Worm (Caenorhabditis elegans) whole organism, L4/young adult: ENCODE measurements around the gene T01G5.7.

Experiments used
- W03F9.2 ChIP-seq: fragments of 150-350 bp; optimal IDR thresholded peaks from 2 replicates; lab custom pipeline; 2014; ENCODE audit warnings: missing biosample characterization, missing genetic modification characterization
- dao-5 ChIP-seq: sonication (generic microtip); optimal IDR thresholded peaks from 2 replicates; lab custom pipeline; 2016; ENCODE audit warnings: missing genotype, missing genetic modification characterization, moderate library complexity, missing compliant biosample characterization
- him-1 ChIP-seq: sonication (generic microtip); optimal IDR thresholded peaks from 2 replicates; lab custom pipeline; 2016; ENCODE audit warnings: missing genotype, missing genetic modification reagents, missing genetic modification characterization, missing compliant biosample characterization

Gene T01G5.7

ce11 chrV:15153277-15153676 lies 41.5 kb downstream of the T01G5.7 start, which contains the start of gene srh-55:
Gene srh-55, plus strand, starts transcription at chrV:15153577.
- no peak for TF ChIP-seq dao-5 (tag; lab: Kevin White, UChicago)

- TF ChIP-seq dao-5 (tag; lab: Kevin White, UChicago) (no peak), W03F9.2 (tag; lab: Kevin White, UChicago) (no peak), him-1 (no peak)
Measured at ce11 chrV:15156504-15156903, 44.7 kb downstream of the T01G5.7 start.

ce11 chrV:15158691-15159090 lies 46.9 kb downstream of the T01G5.7 start, which contains the start of gene str-45:
Gene str-45, plus strand, starts transcription at chrV:15158991.
- TF ChIP-seq him-1 (no peak), W03F9.2 (tag; lab: Kevin White, UChicago) (no peak), dao-5 (tag; lab: Kevin White, UChicago) (no peak)

- TF ChIP-seq W03F9.2 (tag; lab: Kevin White, UChicago): no peak
- no peak for TF ChIP-seq him-1
- no peak for TF ChIP-seq dao-5 (tag; lab: Kevin White, UChicago)
Measured at ce11 chrV:15162697-15163096, 50.9 kb downstream of the T01G5.7 start, which contains the start of gene srz-11. Gene srz-11, plus strand, starts transcription at chrV:15163082.
